Worm (Caenorhabditis elegans): ENCODE data around the gene F53H8.3.

The F53H8.3 gene

DNA sequence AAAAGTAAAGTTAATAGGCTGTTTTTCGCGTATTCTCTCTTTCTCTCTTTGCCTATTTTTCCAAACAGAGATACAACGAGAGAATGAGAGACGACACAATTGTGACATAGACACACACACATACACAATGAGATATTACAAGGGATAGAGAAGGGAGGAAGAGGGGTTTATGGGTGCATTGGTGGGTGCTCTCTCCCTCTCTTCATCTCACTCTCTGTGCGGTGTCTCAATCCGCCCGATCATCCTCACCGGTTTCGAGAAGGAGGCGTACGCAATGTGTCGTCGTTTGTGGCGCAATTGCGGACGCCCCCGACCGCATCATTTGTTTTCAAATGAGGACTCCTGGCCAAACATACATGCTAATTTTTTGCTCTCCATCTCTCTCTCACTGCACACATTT lies 11.1 kb downstream of the F53H8.3 start (continued):
- TF ChIP-seq rpc-1 (optimal IDR thresholded peaks at IDR 0.05) (no peak), rpc-1 (tag; optimal IDR thresholded peaks at IDR 0.05) (no peak), attf-5 (GFP tag; optimal IDR thresholded peaks at IDR 0.05) (peak; percentile 80), Y79H2A.3 (GFP tag; conservative IDR thresholded peaks at IDR 0.05) (no peak), nhr-27 (tag; optimal IDR thresholded peaks at IDR 0.05) (no peak), madf-6 (GFP tag; IDR thresholded peaks at IDR 0.05) (no peak), lin-54 (GFP tag; optimal IDR thresholded peaks at IDR 0.05) (peak; percentile 38), die-1 (tag; optimal IDR thresholded peaks at IDR 0.05) (peak; percentile 28), fkh-3 (tag; optimal IDR thresholded peaks at IDR 0.05) (no peak), Y67H2A.10 (GFP tag; conservative IDR thresholded peaks at IDR 0.05) (no peak), egl-44 (GFP tag; IDR thresholded peaks at IDR 0.05) (0 out of 2 replicates have a peak, but pooled peaks have one; percentile 22), nhr-179 (tag; optimal IDR thresholded peaks at IDR 0.05) (no peak), lsy-27 (tag; optimal IDR thresholded peaks at IDR 0.05; ENCODE audit: borderline replicate concordance, insufficient read depth) (no peak), lin-35 (GFP tag; optimal IDR thresholded peaks at IDR 0.05) (peak in 1 of 3 experiments; percentile 36), xnd-1 (tag; optimal IDR thresholded peaks at IDR 0.05) (no peak), F49E8.2 (tag; optimal IDR thresholded peaks at IDR 0.05; ENCODE audit: insufficient read depth) (no peak), nhr-120 (GFP tag; IDR thresholded peaks at IDR 0.05) (no peak), hlh-12 (tag; optimal IDR thresholded peaks at IDR 0.05) (no peak), cebp-1 (GFP tag; IDR thresholded peaks at IDR 0.05) (0 out of 2 replicates have a peak, but pooled peaks have one; percentile 21), cebp-1 (tag; optimal IDR thresholded peaks at IDR 0.05) (peak; percentile 84), madf-8 (GFP tag; conservative IDR thresholded peaks at IDR 0.05) (no peak), athp-1 (tag; optimal IDR thresholded peaks at IDR 0.05) (peak; percentile 39), let-607 (tag; optimal IDR thresholded peaks at IDR 0.05) (peak in 1 of 2 experiments; percentile 28), madf-10 (tag; optimal IDR thresholded peaks at IDR 0.05) (peak; percentile 71), egl-18 (GFP tag; IDR thresholded peaks at IDR 0.05) (no peak), snpc-1.1 (tag; optimal IDR thresholded peaks at IDR 0.05; ENCODE audit: insufficient read depth) (no peak), cebp-2 (GFP tag; IDR thresholded peaks at IDR 0.05) (no peak), akir-1 (GFP tag; optimal IDR thresholded peaks at IDR 0.05) (peak; percentile 53), unc-62 (GFP tag; optimal IDR thresholded peaks at IDR 0.05) (no peak), F52B5.7 (tag; optimal IDR thresholded peaks at IDR 0.05) (no peak), aptf-2 (GFP tag; conservative IDR thresholded peaks at IDR 0.05) (no peak), tlf-1 (GFP tag; optimal IDR thresholded peaks at IDR 0.05) (no peak), aptf-3 (GFP tag; IDR thresholded peaks at IDR 0.05) (no peak), ekl-4 (GFP tag; IDR thresholded peaks at IDR 0.05) (0 out of 2 replicates have a peak, but pooled peaks have one; percentile 54), hlh-26 (GFP tag; conservative IDR thresholded peaks at IDR 0.05) (no peak), unc-130 (GFP tag; optimal IDR thresholded peaks at IDR 0.05) (no peak), ztf-28 (GFP tag; IDR thresholded peaks at IDR 0.05) (no peak), F57C9.4 (tag; optimal IDR thresholded peaks at IDR 0.05) (no peak), B0035.1 (tag; optimal IDR thresholded peaks at IDR 0.05) (peak; percentile 63), zim-3 (tag; optimal IDR thresholded peaks at IDR 0.05) (no peak), F55B11.4 (tag; optimal IDR thresholded peaks at IDR 0.05; ENCODE audit: borderline replicate concordance, insufficient read depth) (no peak), bed-1 (GFP tag; IDR thresholded peaks at IDR 0.05) (no peak), ceh-100 (GFP tag; IDR thresholded peaks at IDR 0.05) (peak; percentile 43; the same call in 1 of the 2 replicates), snpc-3.4 (tag; optimal IDR thresholded peaks at IDR 0.05) (no peak), ztf-26 (tag; optimal IDR thresholded peaks at IDR 0.05) (no peak), chd-7 (tag; optimal IDR thresholded peaks at IDR 0.05) (peak; percentile 59), T26A5.8 (tag; optimal IDR thresholded peaks at IDR 0.05) (no peak), him-1 (tag; optimal IDR thresholded peaks at IDR 0.05) (no peak), let-526 (GFP tag; IDR thresholded peaks at IDR 0.05) (no peak)
